Worm (Caenorhabditis elegans): ENCODE measurements around the gene M106.2.
A peak's percentile ranks its signal among the peaks of the same experiment; 100 is the strongest.

The M106.2 gene

DNA sequence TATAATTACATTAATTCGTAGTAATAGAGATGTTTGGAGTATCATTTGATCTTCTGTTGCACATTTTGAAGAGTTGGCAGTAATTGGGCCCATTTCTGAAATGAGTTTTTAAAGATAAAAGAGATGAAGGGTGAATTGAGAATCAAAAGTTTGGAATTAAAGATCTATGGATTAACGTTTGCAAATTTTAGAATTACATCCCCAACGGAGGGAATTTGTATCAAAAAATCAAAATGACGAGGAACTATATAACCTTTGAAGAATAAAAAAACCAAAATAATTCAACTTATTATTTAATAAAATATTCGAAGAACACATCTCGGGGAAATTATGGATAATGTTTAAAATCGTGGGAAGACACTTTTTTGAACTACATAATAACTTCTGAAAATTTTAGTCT, 45.2 kb upstream of the M106.2 start, which contains the start of gene sra-10:
TSS of gene sra-10 (minus strand) at position 101 of the 400 bp plus-strand sequence.
- TF ChIP-seq let-526 (GFP tag; IDR thresholded peaks at IDR 0.05), result no peak
- TF ChIP-seq lin-26 (GFP tag; IDR thresholded peaks at IDR 0.05), result no peak
- TF ChIP-seq atf-7 (tag; optimal IDR thresholded peaks at IDR 0.05), result no peak
- no peak for TF ChIP-seq lag-1 (GFP tag; IDR thresholded peaks at IDR 0.05)
- TF ChIP-seq hmg-20 (GFP tag; IDR thresholded peaks at IDR 0.05), result no peak
- no peak for TF ChIP-seq unc-62 (GFP tag; optimal IDR thresholded peaks at IDR 0.05)
- no peak for TF ChIP-seq efl-1 (GFP tag; optimal IDR thresholded peaks at IDR 0.05)
- no peak for TF ChIP-seq bed-2 (GFP tag; IDR thresholded peaks at IDR 0.05)
- no peak for TF ChIP-seq ceh-58 (GFP tag; IDR thresholded peaks at IDR 0.05)
- no peak for TF ChIP-seq cebp-2 (GFP tag; IDR thresholded peaks at IDR 0.05)
- TF ChIP-seq sptf-2 (GFP tag; optimal IDR thresholded peaks at IDR 0.05), result no peak
- TF ChIP-seq hlh-26 (GFP tag; conservative IDR thresholded peaks at IDR 0.05), result no peak
- TF ChIP-seq sea-2 (GFP tag; IDR thresholded peaks at IDR 0.05), result no peak
- TF ChIP-seq nhr-120 (GFP tag; IDR thresholded peaks at IDR 0.05), result no peak
- TF ChIP-seq F57A8.1 (GFP tag; optimal IDR thresholded peaks at IDR 0.05), result no peak
- no peak for TF ChIP-seq F22D6.2 (tag; optimal IDR thresholded peaks at IDR 0.05)
- TF ChIP-seq him-1 (tag; optimal IDR thresholded peaks at IDR 0.05), result no peak
- TF ChIP-seq egl-44 (GFP tag; IDR thresholded peaks at IDR 0.05), result no peak
- no peak for TF ChIP-seq lin-40 (tag; optimal IDR thresholded peaks at IDR 0.05)

DNA sequence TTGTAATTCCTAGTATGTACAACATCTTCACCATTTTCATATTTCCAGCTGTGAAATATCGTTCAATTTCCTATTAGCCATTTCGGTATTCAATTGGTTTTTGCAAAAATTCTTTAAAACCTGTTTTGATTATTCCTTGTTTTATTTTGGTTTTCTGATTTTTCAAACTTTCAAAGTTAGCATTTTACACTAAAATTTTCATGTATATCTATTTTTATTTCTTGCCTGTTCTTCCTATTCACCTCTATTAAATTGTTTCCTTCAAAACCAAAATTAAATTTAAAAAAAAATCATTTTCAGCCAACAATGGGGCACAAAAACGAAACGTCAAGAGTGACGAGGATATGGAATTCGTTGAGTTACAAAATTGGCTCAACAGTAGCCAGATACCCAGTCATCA, 39.2 kb upstream of the M106.2 start, which contains the start of gene ptr-8:
TSS of gene ptr-8 (plus strand) at position 301 of the 400 bp plus-strand sequence.
- TF ChIP-seq gei-17 (GFP tag; optimal IDR thresholded peaks at IDR 0.05) (no peak), C17E4.6 (GFP tag; IDR thresholded peaks at IDR 0.05) (no peak), tbx-9 (tag; optimal IDR thresholded peaks at IDR 0.05; ENCODE audit: borderline replicate concordance) (no peak), nhr-27 (tag; optimal IDR thresholded peaks at IDR 0.05) (no peak), ama-1 (optimal IDR thresholded peaks at IDR 0.05) (no peak), ama-1 (GFP tag; optimal IDR thresholded peaks at IDR 0.05) (no peak), mel-28 (tag; optimal IDR thresholded peaks at IDR 0.05; ENCODE audit: borderline replicate concordance) (no peak), unc-62 (GFP tag; optimal IDR thresholded peaks at IDR 0.05) (no peak), nhr-80 (tag; optimal IDR thresholded peaks at IDR 0.05) (no peak), rpc-1 (optimal IDR thresholded peaks at IDR 0.05) (no peak), rpc-1 (tag; optimal IDR thresholded peaks at IDR 0.05) (no peak), Y53F4B.3 (GFP tag; IDR thresholded peaks at IDR 0.05) (no peak), dpl-1 (GFP tag; optimal IDR thresholded peaks at IDR 0.05) (no peak), nfya-1 (tag; optimal IDR thresholded peaks at IDR 0.05; ENCODE audit: borderline replicate concordance, insufficient read depth) (no peak), ets-4 (GFP tag; optimal IDR thresholded peaks at IDR 0.05) (no peak), rcor-1 (GFP tag; IDR thresholded peaks at IDR 0.05) (no peak)

- 0 out of 2 replicates have a peak, but pooled peaks have one; percentile 20 for TF ChIP-seq cebp-1 (GFP tag; IDR thresholded peaks at IDR 0.05)
- TF ChIP-seq cebp-1 (tag; optimal IDR thresholded peaks at IDR 0.05), result peak; percentile 70
- no peak for TF ChIP-seq snpc-4 (GFP tag; optimal IDR thresholded peaks at IDR 0.05)
- no peak for TF ChIP-seq snpc-4 (tag; optimal IDR thresholded peaks at IDR 0.05)
Observed at ce11 chrII:10887097-10887496, 37.3 kb upstream of the M106.2 start.

Measured in whole organism, young adult.